Worm (Caenorhabditis elegans) whole organism, L2 larva: ENCODE measurements around the gene C03C10.7.

ENCODE experiments used
- aly-2 ChIP-seq: fragments of 150-350 bp; optimal IDR thresholded peaks from 2 replicates; lab custom pipeline; 2014; ENCODE audit warnings: missing biosample characterization, missing genetic modification characterization
- ama-1 ChIP-seq: fragments of 150-350 bp; optimal IDR thresholded peaks from 2 replicates; lab custom pipeline; 2018; ENCODE audit warnings: inconsistent platforms
- blmp-1 ChIP-seq: sonication (generic microtip); optimal IDR thresholded peaks from 2 replicates; lab custom pipeline; 2017; ENCODE audit warnings: missing genetic modification characterization, mild to moderate bottlenecking, missing compliant biosample characterization, antibody characterized with exemption, moderate library complexity; ENCODE audit not compliant: insufficient read depth
- egl-27 ChIP-seq: sonication (generic microtip); optimal IDR thresholded peaks from 3 replicates; lab custom pipeline; 2017; ENCODE audit warnings: missing biosample characterization, missing genetic modification reagents, missing genetic modification characterization
- fos-1 ChIP-seq: fragments of 150-350 bp; optimal IDR thresholded peaks from 2 replicates; lab custom pipeline; 2014; ENCODE audit warnings: missing biosample characterization, missing genetic modification characterization
- lin-13 ChIP-seq: fragments of 150-350 bp; optimal IDR thresholded peaks from 2 replicates; lab custom pipeline; 2014; ENCODE audit warnings: missing biosample characterization, missing genetic modification reagents, missing genetic modification characterization
- mdl-1 ChIP-seq, 2 experiments: fragments of 150-350 bp in 1 of 2; sonication (generic microtip) in 1 of 2; optimal IDR thresholded peaks; 2 replicates each; lab custom pipeline; 2017; ENCODE audit warnings: missing biosample characterization in 2 of 2, missing genetic modification characterization in 2 of 2
- nhr-237 ChIP-seq: fragments of 150-350 bp; optimal IDR thresholded peaks from 2 replicates; lab custom pipeline; 2014; ENCODE audit warnings: missing biosample characterization, missing genetic modification characterization

DNA sequence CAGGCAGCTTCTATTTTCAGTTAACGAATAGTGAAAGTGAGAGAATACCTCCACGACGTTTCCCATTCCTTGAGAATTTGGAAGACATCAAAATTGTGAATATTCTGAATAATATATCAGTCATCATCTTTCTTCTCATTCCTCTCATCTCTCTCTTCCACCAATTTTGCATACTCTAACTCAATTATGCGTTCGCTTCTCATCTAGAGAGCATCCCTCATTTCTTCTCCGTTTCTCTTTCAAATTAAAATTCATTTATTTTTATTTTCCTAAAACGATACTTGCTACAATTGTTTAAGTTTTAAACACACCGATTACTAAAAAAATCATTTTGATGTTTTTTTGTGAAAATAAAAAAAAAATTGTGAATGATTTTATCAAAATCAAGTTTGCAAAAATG lies 7.3 kb downstream of the C03C10.7 start:
- TF ChIP-seq mdl-1 (tag; optimal IDR thresholded peaks at IDR 0.05; lab: Kevin White, UChicago) (no peak), lin-13 (GFP tag; lab: Kevin White, UChicago) (no peak), aly-2 (tag; lab: Kevin White, UChicago) (no peak), fos-1 (no peak), blmp-1 (tag; lab: Kevin White, UChicago) (no peak), nhr-237 (tag; lab: Kevin White, UChicago) (no peak), ama-1 (no peak), egl-27 (tag; lab: Kevin White, UChicago) (no peak)
